Worm (Caenorhabditis elegans) whole organism, L3 larva: ENCODE data around the gene acp-4.

Experiments used
- R02D3.7 ChIP-seq: fragments of 150-350 bp; optimal IDR thresholded peaks from 2 replicates; lab custom pipeline; 2014; ENCODE audit warnings: missing biosample characterization, missing genetic modification characterization
- aly-2 ChIP-seq: fragments of 150-350 bp; optimal IDR thresholded peaks from 2 replicates; lab custom pipeline; 2014; ENCODE audit warnings: missing biosample characterization, missing genetic modification characterization
- ama-1 ChIP-seq: fragments of 150-350 bp; optimal IDR thresholded peaks from 2 replicates; lab custom pipeline; 2018
- ceh-16 ChIP-seq: sonication (generic microtip); optimal IDR thresholded peaks from 2 replicates; lab custom pipeline; 2017; ENCODE audit warnings: missing biosample characterization, missing genetic modification characterization
- ceh-28 ChIP-seq: fragments of 150-350 bp; optimal IDR thresholded peaks from 2 replicates; lab custom pipeline; 2014; ENCODE audit warnings: missing biosample characterization, missing genetic modification reagents, missing genetic modification characterization
- egl-27 ChIP-seq: sonication (generic microtip); optimal IDR thresholded peaks from 4 replicates; lab custom pipeline; 2017; ENCODE audit warnings: missing biosample characterization, missing genetic modification reagents, missing genetic modification characterization
- egl-5 ChIP-seq: fragments of 150-350 bp; optimal IDR thresholded peaks from 2 replicates; lab custom pipeline; 2017; ENCODE audit warnings: missing biosample characterization, missing genetic modification reagents, missing genetic modification characterization, inconsistent platforms
- elt-1 ChIP-seq: fragments of 150-350 bp; optimal IDR thresholded peaks from 2 replicates; lab custom pipeline; 2014; ENCODE audit warnings: missing biosample characterization, missing genetic modification characterization
- elt-2 ChIP-seq: sonication (generic microtip); optimal IDR thresholded peaks from 2 replicates; lab custom pipeline; 2016; ENCODE audit warnings: missing genetic modification reagents, mild to moderate bottlenecking, missing genetic modification characterization, missing compliant biosample characterization
- eor-1 ChIP-seq, 2 experiments: fragments of 150-350 bp; optimal IDR thresholded peaks; 2 replicates each; lab custom pipeline; 2014 to 2018; ENCODE audit warnings: missing biosample characterization in 2 of 2, missing genetic modification characterization in 2 of 2
- fkh-2 ChIP-seq: fragments of 150-350 bp; optimal IDR thresholded peaks from 2 replicates; lab custom pipeline; 2014; ENCODE audit warnings: missing biosample characterization, missing genetic modification reagents, missing genetic modification characterization
- fos-1 ChIP-seq: fragments of 150-350 bp; optimal IDR thresholded peaks from 2 replicates; lab custom pipeline; 2014; ENCODE audit warnings: missing biosample characterization, missing genetic modification characterization
- hmg-11 ChIP-seq: sonication (generic microtip); optimal IDR thresholded peaks from 2 replicates; lab custom pipeline; 2016; ENCODE audit warnings: missing genetic modification characterization, missing compliant biosample characterization
- jun-1 ChIP-seq: fragments of 150-350 bp; optimal IDR thresholded peaks from 2 replicates; lab custom pipeline; 2014; ENCODE audit warnings: missing biosample characterization, missing genetic modification reagents, missing genetic modification characterization
- lin-15B ChIP-seq: fragments of 150-350 bp; optimal IDR thresholded peaks from 2 replicates; lab custom pipeline; 2014; ENCODE audit warnings: missing biosample characterization, missing genetic modification characterization
- lin-39 ChIP-seq: fragments of 150-350 bp; optimal IDR thresholded peaks from 2 replicates; lab custom pipeline; 2018; ENCODE audit warnings: missing biosample characterization, missing genetic modification reagents, missing genetic modification characterization
- lsy-12 ChIP-seq: sonication (generic microtip); optimal IDR thresholded peaks from 2 replicates; lab custom pipeline; 2016; ENCODE audit warnings: mild to moderate bottlenecking, missing genetic modification characterization, missing compliant biosample characterization
- nfya-1 ChIP-seq: sonication (generic microtip); optimal IDR thresholded peaks from 2 replicates; lab custom pipeline; 2017; ENCODE audit warnings: missing genetic modification characterization, mild to moderate bottlenecking, missing compliant biosample characterization, antibody characterized with exemption, moderate library complexity; ENCODE audit not compliant: insufficient read depth
- nhr-11 ChIP-seq: fragments of 150-350 bp; optimal IDR thresholded peaks from 2 replicates; lab custom pipeline; 2014; ENCODE audit warnings: missing biosample characterization, missing genetic modification characterization
- nhr-12 ChIP-seq: fragments of 150-350 bp; optimal IDR thresholded peaks from 2 replicates; lab custom pipeline; 2014; ENCODE audit warnings: missing biosample characterization, missing genetic modification characterization
- nhr-23 ChIP-seq: fragments of 150-350 bp; optimal IDR thresholded peaks from 2 replicates; lab custom pipeline; 2014; ENCODE audit warnings: missing biosample characterization, missing genetic modification reagents, missing genetic modification characterization
- nhr-237 ChIP-seq: fragments of 150-350 bp; optimal IDR thresholded peaks from 2 replicates; lab custom pipeline; 2014; ENCODE audit warnings: missing biosample characterization, missing genetic modification characterization
- nhr-25 ChIP-seq: sonication (generic microtip); optimal IDR thresholded peaks from 2 replicates; lab custom pipeline; 2017; ENCODE audit warnings: missing biosample characterization, missing genetic modification characterization
- nhr-28 ChIP-seq: fragments of 150-350 bp; optimal IDR thresholded peaks from 2 replicates; lab custom pipeline; 2014; ENCODE audit warnings: missing biosample characterization, missing genetic modification characterization
- nhr-43 ChIP-seq: sonication (generic microtip); optimal IDR thresholded peaks from 2 replicates; lab custom pipeline; 2016; ENCODE audit warnings: mild to moderate bottlenecking, missing genetic modification characterization, missing compliant biosample characterization; ENCODE audit not compliant: poor library complexity, severe bottlenecking
- nhr-67 ChIP-seq: fragments of 150-350 bp; optimal IDR thresholded peaks from 2 replicates; lab custom pipeline; 2014; ENCODE audit warnings: missing biosample characterization, missing genetic modification characterization
- nhr-76 ChIP-seq: fragments of 150-350 bp; sonication (generic microtip); optimal IDR thresholded peaks from 5 replicates; lab custom pipeline; 2014; ENCODE audit warnings: missing biosample characterization, missing genetic modification characterization
- nhr-77 ChIP-seq: fragments of 150-350 bp; optimal IDR thresholded peaks from 2 replicates; lab custom pipeline; 2014; ENCODE audit warnings: missing biosample characterization, missing genetic modification characterization
- pha-4 ChIP-seq: fragments of 150-350 bp; optimal IDR thresholded peaks from 2 replicates; lab custom pipeline; 2014; ENCODE audit warnings: missing biosample characterization, missing genetic modification reagents, missing genetic modification characterization
- pqm-1 ChIP-seq: fragments of 150-350 bp; optimal IDR thresholded peaks from 2 replicates; lab custom pipeline; 2017; ENCODE audit warnings: missing biosample characterization, missing genetic modification characterization, inconsistent platforms
- sea-2 ChIP-seq: fragments of 150-350 bp; sonication (generic microtip); optimal IDR thresholded peaks from 4 replicates; lab custom pipeline; 2014; ENCODE audit warnings: missing biosample characterization, missing genetic modification reagents, missing genetic modification characterization
- unc-39 ChIP-seq: sonication (generic microtip); optimal IDR thresholded peaks from 4 replicates; lab custom pipeline; 2017; ENCODE audit warnings: missing biosample characterization, missing genetic modification characterization
- unc-62 ChIP-seq: fragments of 150-350 bp; sonication (generic microtip); optimal IDR thresholded peaks from 4 replicates; lab custom pipeline; 2014; ENCODE audit warnings: missing biosample characterization, missing genetic modification reagents, missing genetic modification characterization
- ztf-4 ChIP-seq: fragments of 150-350 bp; optimal IDR thresholded peaks from 2 replicates; lab custom pipeline; 2014; ENCODE audit warnings: missing biosample characterization, missing genetic modification characterization

Gene acp-4

DNA sequence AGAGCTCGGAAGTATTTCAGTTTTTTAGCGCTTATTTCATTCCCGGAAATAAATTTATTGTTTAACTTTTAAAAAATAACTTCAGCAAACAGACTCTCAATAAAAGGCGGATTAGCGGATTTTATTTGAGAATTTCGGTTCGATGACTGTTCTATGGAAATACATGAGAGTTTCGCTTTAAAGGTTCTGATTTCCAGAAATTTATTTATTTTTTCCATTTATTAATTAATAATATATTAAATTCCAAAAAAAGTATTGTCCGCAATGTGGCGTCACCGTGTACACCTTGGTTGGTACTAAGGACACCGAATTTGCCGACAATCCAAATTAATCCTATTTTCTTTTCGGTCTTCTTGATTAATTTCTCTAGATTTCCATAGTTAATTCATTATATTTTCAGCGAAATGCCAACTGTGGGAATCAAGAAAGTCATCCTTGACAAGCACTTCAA, 29.6 kb upstream of the acp-4 start, which contains the start of gene fars-3:
Gene fars-3 (plus strand): TSS at position 401 of the 451 bp plus-strand sequence.
- TF ChIP-seq egl-5 (tag; lab: Kevin White, UChicago) (no peak), egl-27 (tag; lab: Kevin White, UChicago) (no peak), nhr-76 (no peak), nhr-23 (tag; lab: Kevin White, UChicago) (peak; percentile 52), nhr-43 (tag; lab: Kevin White, UChicago) (peak; percentile 6), pha-4 (tag; lab: Kevin White, UChicago) (peak; percentile 56), elt-2 (tag; lab: Kevin White, UChicago) (peak; percentile 22), lin-15B (tag; lab: Kevin White, UChicago) (peak; percentile 8)

DNA sequence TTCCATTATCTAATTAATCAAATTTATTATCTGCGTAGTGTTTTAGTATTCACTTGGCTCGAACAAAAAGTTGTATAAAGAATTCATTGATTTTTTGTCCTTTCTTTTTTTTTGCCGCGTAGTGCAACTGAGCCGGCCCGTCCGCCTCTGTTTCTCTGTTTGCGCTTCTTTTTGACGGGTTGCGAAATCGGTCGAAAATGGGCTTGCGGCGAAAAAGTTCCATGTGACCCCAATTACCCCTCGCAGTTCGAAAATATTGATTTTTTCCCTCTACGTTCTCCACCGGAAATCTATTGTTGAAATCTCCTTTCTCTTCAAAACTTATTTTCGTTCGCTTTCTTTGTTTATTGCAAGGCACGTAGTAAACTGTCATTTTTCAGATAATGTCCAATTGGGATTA, 22.5 kb upstream of the acp-4 start, which contains the start of gene zyg-9:
Gene zyg-9 (plus strand): TSS at position 381 of the 400 bp plus-strand sequence.
- TF ChIP-seq nhr-43 (tag; lab: Kevin White, UChicago) (no peak), nfya-1 (peak; percentile 39), ceh-28 (peak; percentile 32), nhr-237 (no peak), lin-15B (tag; lab: Kevin White, UChicago) (peak; percentile 34), hmg-11 (tag; lab: Kevin White, UChicago) (peak; percentile 33), lin-39 (tag; lab: Kevin White, UChicago) (peak; percentile 54), nhr-23 (tag; lab: Kevin White, UChicago) (peak; percentile 14), pha-4 (tag; lab: Kevin White, UChicago) (peak; percentile 20), ceh-16 (no peak)

DNA sequence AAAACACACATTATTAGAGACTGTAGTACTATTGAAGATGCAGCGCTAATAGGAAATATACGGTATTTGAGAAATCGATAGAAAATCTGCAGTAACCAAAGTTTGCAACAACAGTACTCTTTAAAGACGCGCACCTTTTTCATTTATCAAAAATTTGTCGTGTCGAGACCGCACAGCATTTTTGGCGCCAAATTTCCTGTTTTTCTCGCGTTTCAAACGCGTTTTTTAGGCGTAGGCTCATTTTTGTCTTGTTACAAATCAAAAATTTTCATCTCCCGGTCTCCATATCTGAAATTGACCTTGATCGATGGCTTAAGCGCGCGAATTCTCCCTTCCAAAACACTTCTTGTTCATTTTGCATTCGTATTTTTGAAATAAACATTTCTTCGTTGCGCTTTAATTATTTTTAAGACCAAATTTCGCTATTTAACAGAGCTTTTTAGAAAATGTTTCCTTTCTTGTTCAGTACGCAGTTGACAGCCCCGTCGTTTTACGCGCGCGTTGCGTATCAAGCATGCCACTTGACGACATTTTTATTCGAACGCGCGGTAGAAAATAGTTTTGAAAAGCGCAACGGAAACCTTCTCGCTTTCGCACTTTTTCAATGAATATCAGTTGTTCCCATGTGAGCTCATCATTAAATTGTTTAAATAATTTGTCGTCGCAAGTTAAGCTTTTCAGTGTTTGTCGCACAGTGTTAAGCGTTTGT, 21.9 kb upstream of the acp-4 start:
- TF ChIP-seq ceh-28, result no peak
- TF ChIP-seq R02D3.7 (tag; lab: Kevin White, UChicago), result no peak
- TF ChIP-seq pha-4 (tag; lab: Kevin White, UChicago), result no peak
- no peak for TF ChIP-seq ama-1 (lab: Kevin White, UChicago)
- no peak for TF ChIP-seq fkh-2
- TF ChIP-seq sea-2 (GFP tag; lab: Kevin White, UChicago), result no peak

DNA sequence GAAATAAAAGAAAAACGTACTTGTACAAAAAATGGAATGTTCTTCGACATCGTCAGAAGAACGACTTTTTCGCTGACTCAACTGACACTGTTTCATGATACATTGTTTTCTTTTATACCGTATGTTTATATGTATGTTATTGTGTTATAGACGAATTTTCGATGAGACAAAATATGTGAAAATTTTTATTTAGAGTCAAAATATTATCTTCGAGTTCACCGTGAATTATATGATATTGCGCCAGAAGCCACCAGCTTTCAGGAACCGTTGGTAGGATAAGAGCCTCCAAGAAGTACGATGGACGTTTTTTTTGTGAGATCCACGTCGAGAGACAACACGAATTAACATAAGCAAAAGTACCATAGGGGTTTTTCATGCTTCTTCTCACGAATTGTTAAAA, 21.2 kb upstream of the acp-4 start, which contains the start of gene F22B5.6:
Gene F22B5.6 (minus strand): TSS at position 101 of the 400 bp plus-strand sequence.
- TF ChIP-seq hmg-11 (tag; lab: Kevin White, UChicago) (no peak), elt-2 (tag; lab: Kevin White, UChicago) (no peak), nfya-1 (no peak), R02D3.7 (tag; lab: Kevin White, UChicago) (no peak), nhr-67 (tag; lab: Kevin White, UChicago) (no peak), nhr-28 (tag; lab: Kevin White, UChicago) (no peak), nhr-43 (tag; lab: Kevin White, UChicago) (no peak), nhr-12 (tag; lab: Kevin White, UChicago) (no peak), egl-27 (tag; lab: Kevin White, UChicago) (no peak), aly-2 (tag; lab: Kevin White, UChicago) (no peak), nhr-77 (tag; lab: Kevin White, UChicago) (no peak), lsy-12 (tag; lab: Kevin White, UChicago) (no peak), elt-1 (tag; lab: Kevin White, UChicago) (no peak), unc-39 (tag; lab: Kevin White, UChicago) (no peak), ceh-16 (no peak), fos-1 (no peak), jun-1 (no peak), nhr-23 (tag; lab: Kevin White, UChicago) (no peak), ztf-4 (tag; lab: Kevin White, UChicago) (no peak), nhr-25 (tag; lab: Kevin White, UChicago) (no peak)

DNA sequence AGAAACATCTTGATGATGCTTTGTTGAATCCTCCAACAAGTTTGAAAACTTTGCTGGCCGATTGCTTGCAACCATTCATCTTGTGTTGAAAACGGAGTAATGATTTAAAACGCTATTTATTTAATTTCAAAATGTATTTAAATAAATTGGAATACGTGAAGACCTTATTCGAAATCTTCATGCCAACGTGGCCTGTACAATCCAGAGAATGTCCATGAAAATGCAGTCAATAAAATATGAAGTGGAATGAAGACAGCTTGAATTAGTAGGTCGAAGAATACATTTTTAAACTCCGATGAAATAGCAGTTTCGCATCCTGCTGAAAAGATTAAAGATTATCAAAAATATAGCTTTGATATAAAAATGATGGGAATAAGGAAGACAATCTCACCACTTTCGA, 19.6 kb upstream of the acp-4 start, which contains the start of gene F22B5.5:
Gene F22B5.5 (minus strand): TSS at position 101 of the 400 bp plus-strand sequence.
- TF ChIP-seq nhr-77 (tag; lab: Kevin White, UChicago) (no peak), unc-39 (tag; lab: Kevin White, UChicago) (no peak), egl-5 (tag; lab: Kevin White, UChicago) (no peak), nhr-76 (no peak), fos-1 (no peak), fkh-2 (no peak), aly-2 (tag; lab: Kevin White, UChicago) (no peak), nhr-23 (tag; lab: Kevin White, UChicago) (no peak), egl-27 (tag; lab: Kevin White, UChicago) (no peak), unc-62 (GFP tag; lab: Kevin White, UChicago) (no peak), ceh-16 (no peak), eor-1 (tag; optimal IDR thresholded peaks at IDR 0.05; lab: Kevin White, UChicago) (no peak), pha-4 (tag; lab: Kevin White, UChicago) (no peak), pqm-1 (no peak), nhr-11 (tag; lab: Kevin White, UChicago) (no peak)
